Worm (Caenorhabditis elegans) whole organism, L2 larva: Measurements from ENCODE around the gene col-149.
A peak's percentile ranks its signal among the peaks of the same experiment; 100 is the strongest.

ENCODE experiments used
- C34F6.9 ChIP-seq: fragments of 150-350 bp; optimal IDR thresholded peaks from 2 replicates; lab custom pipeline; 2014; ENCODE audit warnings: missing biosample characterization, missing genetic modification characterization
- F13H6.1 ChIP-seq: sonication (generic microtip); optimal IDR thresholded peaks from 2 replicates; lab custom pipeline; 2016; ENCODE audit warnings: missing genetic modification characterization, missing compliant biosample characterization
- R02D3.7 ChIP-seq: fragments of 150-350 bp; optimal IDR thresholded peaks from 2 replicates; lab custom pipeline; 2014; ENCODE audit warnings: missing biosample characterization, missing genetic modification characterization
- Y55F3AM.14 ChIP-seq: fragments of 200-800 bp; sonication (Bioruptor generic); optimal IDR thresholded peaks from 2 replicates; lab custom pipeline; 2018; ENCODE audit warnings: mild to moderate bottlenecking, missing genetic modification characterization, missing compliant biosample characterization
- ZK546.5 ChIP-seq: sonication (generic microtip); optimal IDR thresholded peaks from 2 replicates; lab custom pipeline; 2017; ENCODE audit warnings: missing biosample characterization, missing genetic modification characterization
- alr-1 ChIP-seq: fragments of 150-350 bp; optimal IDR thresholded peaks from 2 replicates; lab custom pipeline; 2014; ENCODE audit warnings: missing biosample characterization, missing genetic modification characterization
- aly-2 ChIP-seq: fragments of 150-350 bp; optimal IDR thresholded peaks from 2 replicates; lab custom pipeline; 2014; ENCODE audit warnings: missing biosample characterization, missing genetic modification characterization
- ama-1 ChIP-seq: fragments of 150-350 bp; optimal IDR thresholded peaks from 2 replicates; lab custom pipeline; 2018; ENCODE audit warnings: inconsistent platforms
- ceh-82 ChIP-seq: fragments of 150-350 bp; optimal IDR thresholded peaks from 2 replicates; lab custom pipeline; 2014; ENCODE audit warnings: missing biosample characterization, missing genetic modification characterization
- dmd-4 ChIP-seq: sonication (generic microtip); optimal IDR thresholded peaks from 2 replicates; lab custom pipeline; 2017; ENCODE audit warnings: missing biosample characterization, missing genetic modification characterization
- egl-27 ChIP-seq: sonication (generic microtip); optimal IDR thresholded peaks from 3 replicates; lab custom pipeline; 2017; ENCODE audit warnings: missing biosample characterization, missing genetic modification reagents, missing genetic modification characterization
- elt-1 ChIP-seq: fragments of 150-350 bp; optimal IDR thresholded peaks from 2 replicates; lab custom pipeline; 2014; ENCODE audit warnings: missing biosample characterization, missing genetic modification characterization
- lin-11 ChIP-seq: fragments of 150-350 bp; sonication (generic microtip); optimal IDR thresholded peaks from 2 replicates; lab custom pipeline; 2014; ENCODE audit warnings: missing biosample characterization, missing genetic modification characterization, inconsistent platforms, mixed read lengths
- lin-13 ChIP-seq: fragments of 150-350 bp; optimal IDR thresholded peaks from 2 replicates; lab custom pipeline; 2014; ENCODE audit warnings: missing biosample characterization, missing genetic modification reagents, missing genetic modification characterization
- lin-39 ChIP-seq: fragments of 150-350 bp; optimal IDR thresholded peaks from 2 replicates; lab custom pipeline; 2014; ENCODE audit warnings: missing biosample characterization, missing genetic modification reagents, missing genetic modification characterization
- lsy-2 ChIP-seq, 2 experiments: fragments of 150-350 bp in 1 of 2; sonication (generic microtip) in 1 of 2; optimal IDR thresholded peaks; 2 replicates each; lab custom pipeline; 2014 to 2017; ENCODE audit warnings: missing biosample characterization in 2 of 2, missing genetic modification characterization in 2 of 2
- mab-5 ChIP-seq: fragments of 150-350 bp; optimal IDR thresholded peaks from 2 replicates; lab custom pipeline; 2014; ENCODE audit warnings: missing biosample characterization, missing genetic modification characterization
- mbf-1 ChIP-seq: sonication (generic microtip); optimal IDR thresholded peaks from 2 replicates; lab custom pipeline; 2017; ENCODE audit warnings: missing biosample characterization, missing genetic modification characterization
- mdl-1 ChIP-seq, 2 experiments: fragments of 150-350 bp in 1 of 2; sonication (generic microtip) in 1 of 2; optimal IDR thresholded peaks; 2 replicates each; lab custom pipeline; 2017; ENCODE audit warnings: missing biosample characterization in 2 of 2, missing genetic modification characterization in 2 of 2
- nhr-10 ChIP-seq: sonication (generic microtip); optimal IDR thresholded peaks from 2 replicates; lab custom pipeline; 2017; ENCODE audit warnings: missing biosample characterization, missing genetic modification characterization
- nhr-11 ChIP-seq: fragments of 150-350 bp; optimal IDR thresholded peaks from 2 replicates; lab custom pipeline; 2014; ENCODE audit warnings: missing biosample characterization, missing genetic modification characterization
- nhr-12 ChIP-seq: fragments of 150-350 bp; optimal IDR thresholded peaks from 2 replicates; lab custom pipeline; 2014; ENCODE audit warnings: missing biosample characterization, missing genetic modification characterization
- nhr-129 ChIP-seq: fragments of 150-350 bp; optimal IDR thresholded peaks from 2 replicates; lab custom pipeline; 2014; ENCODE audit warnings: missing biosample characterization, missing genetic modification characterization
- nhr-21 ChIP-seq: fragments of 150-350 bp; optimal IDR thresholded peaks from 2 replicates; lab custom pipeline; 2014; ENCODE audit warnings: missing biosample characterization, missing genetic modification characterization
- nhr-23 ChIP-seq: fragments of 150-350 bp; optimal IDR thresholded peaks from 2 replicates; lab custom pipeline; 2014; ENCODE audit warnings: missing biosample characterization, missing genetic modification reagents, missing genetic modification characterization
- nhr-237 ChIP-seq: fragments of 150-350 bp; optimal IDR thresholded peaks from 2 replicates; lab custom pipeline; 2014; ENCODE audit warnings: missing biosample characterization, missing genetic modification characterization
- nhr-25 ChIP-seq: fragments of 150-350 bp; sonication (generic microtip); optimal IDR thresholded peaks from 3 replicates; lab custom pipeline; 2014; ENCODE audit warnings: missing biosample characterization, missing genetic modification characterization
- nhr-6 ChIP-seq: fragments of 150-350 bp; optimal IDR thresholded peaks from 2 replicates; lab custom pipeline; 2014; ENCODE audit warnings: missing biosample characterization, missing genetic modification characterization
- peb-1 ChIP-seq: fragments of 150-350 bp; optimal IDR thresholded peaks from 2 replicates; lab custom pipeline; 2014; ENCODE audit warnings: missing biosample characterization, missing genetic modification characterization
- sem-4 ChIP-seq: fragments of 150-350 bp; optimal IDR thresholded peaks from 2 replicates; lab custom pipeline; 2014; ENCODE audit warnings: missing biosample characterization, missing genetic modification reagents, missing genetic modification characterization
- skn-1 ChIP-seq: sonication (generic microtip); optimal IDR thresholded peaks from 2 replicates; lab custom pipeline; 2017; ENCODE audit warnings: missing biosample characterization, missing genetic modification characterization
- sma-3 ChIP-seq: sonication (generic microtip); optimal IDR thresholded peaks from 2 replicates; lab custom pipeline; 2016; ENCODE audit warnings: missing genetic modification reagents, missing genetic modification characterization, missing compliant biosample characterization
- snpc-4 ChIP-seq: fragments of 150-350 bp; optimal IDR thresholded peaks from 2 replicates; lab custom pipeline; 2014; ENCODE audit warnings: missing biosample characterization, missing genetic modification characterization
- unc-39 ChIP-seq: fragments of 150-350 bp; optimal IDR thresholded peaks from 2 replicates; lab custom pipeline; 2014; ENCODE audit warnings: missing biosample characterization, missing genetic modification characterization
- unc-55 ChIP-seq: fragments of 150-350 bp; sonication (generic microtip); optimal IDR thresholded peaks from 3 replicates; lab custom pipeline; 2014; ENCODE audit warnings: missing biosample characterization, missing genetic modification reagents, missing genetic modification characterization
- zag-1 ChIP-seq: fragments of 150-350 bp; optimal IDR thresholded peaks from 2 replicates; lab custom pipeline; 2014; ENCODE audit warnings: missing biosample characterization, missing genetic modification characterization
- ztf-1 ChIP-seq: fragments of 200-800 bp; sonication (Bioruptor generic); conservative IDR thresholded peaks from 2 replicates; pipeline ENCODE4 v1.3.6; 2022; ENCODE audit warnings: missing genetic modification characterization, missing compliant biosample characterization
- ztf-11 ChIP-seq: sonication (generic microtip); optimal IDR thresholded peaks from 2 replicates; lab custom pipeline; 2017; ENCODE audit warnings: missing biosample characterization, missing genetic modification characterization

The col-149 gene

DNA sequence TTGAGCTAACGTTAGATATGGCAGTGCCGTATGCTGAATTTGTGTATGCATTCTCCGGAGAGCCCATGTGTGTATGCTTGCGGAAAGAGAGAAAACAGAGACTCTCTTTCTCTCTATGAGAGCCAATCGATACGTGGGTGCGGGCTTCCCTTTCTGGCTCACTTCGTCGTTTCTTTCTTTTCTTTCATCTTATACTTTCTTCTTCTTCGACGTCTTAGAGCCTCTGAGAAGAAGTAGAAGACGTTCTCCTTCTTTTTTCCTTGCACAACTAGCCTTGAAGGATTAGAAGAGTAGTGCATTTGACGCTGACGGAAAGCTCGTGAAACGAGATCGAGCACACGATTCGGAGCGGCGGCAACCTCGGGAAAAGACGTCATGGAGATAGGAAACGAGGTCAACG is 18.8 kb downstream of the col-149 start (continued):
- TF ChIP-seq ceh-82 (tag; lab: Kevin White, UChicago) (no peak), nhr-11 (tag; lab: Kevin White, UChicago) (no peak), egl-27 (tag; lab: Kevin White, UChicago) (peak; percentile 36), snpc-4 (peak; percentile 15), lin-13 (peak; percentile 40), R02D3.7 (tag; lab: Kevin White, UChicago) (no peak), unc-55 (GFP tag; lab: Kevin White, UChicago) (peak; percentile 87), sem-4 (tag; lab: Kevin White, UChicago) (no peak), C34F6.9 (tag; lab: Kevin White, UChicago) (peak; percentile 78), mbf-1 (tag; lab: Kevin White, UChicago) (no peak), lin-11 (peak; percentile 22), Y55F3AM.14 (peak; percentile 25), nhr-129 (tag; lab: Kevin White, UChicago) (peak; percentile 73), sma-3 (GFP tag; lab: Kevin White, UChicago) (no peak), ZK546.5 (tag; lab: Kevin White, UChicago) (no peak), nhr-237 (tag; lab: Kevin White, UChicago) (no peak), skn-1 (no peak), ztf-1 (GFP tag; lab: Robert Waterston, UW) (no peak)

DNA sequence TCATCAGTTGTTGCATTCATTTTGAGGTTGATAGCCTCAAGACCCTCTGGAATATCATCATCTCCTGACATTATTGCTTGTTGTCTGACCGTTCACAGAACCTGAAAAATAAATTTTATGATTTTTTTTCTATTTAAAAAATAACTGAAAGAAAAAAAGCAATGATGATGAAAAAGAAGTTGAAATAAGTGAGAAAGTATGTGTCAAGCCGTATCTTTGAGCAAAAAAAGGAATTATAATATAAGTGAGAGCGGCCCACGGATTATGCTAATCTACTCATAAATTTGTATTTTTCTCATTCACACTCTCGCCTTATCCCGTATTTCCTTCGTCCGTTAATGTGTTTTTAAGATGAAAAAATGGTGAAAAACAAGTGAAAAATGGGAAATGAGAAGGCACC is 22.5 kb downstream of the col-149 start, which contains the start of gene ric-4:
ric-4 (minus strand) TSS at position 101 of the 400 bp plus-strand sequence.
- TF ChIP-seq unc-55 (GFP tag; lab: Kevin White, UChicago) (no peak), nhr-25 (no peak), mbf-1 (tag; lab: Kevin White, UChicago) (no peak), alr-1 (no peak), lsy-2 (tag; optimal IDR thresholded peaks at IDR 0.05; lab: Kevin White, UChicago) (no peak), lin-13 (no peak), aly-2 (tag; lab: Kevin White, UChicago) (no peak), dmd-4 (tag; lab: Kevin White, UChicago) (no peak), nhr-129 (tag; lab: Kevin White, UChicago) (no peak), mab-5 (tag; lab: Kevin White, UChicago) (no peak), nhr-237 (tag; lab: Kevin White, UChicago) (no peak), lin-39 (tag; lab: Kevin White, UChicago) (no peak), peb-1 (tag; lab: Kevin White, UChicago) (no peak), unc-39 (no peak), sma-3 (GFP tag; lab: Kevin White, UChicago) (no peak), F13H6.1 (tag; lab: Kevin White, UChicago) (no peak), nhr-23 (no peak), elt-1 (tag; lab: Kevin White, UChicago) (no peak), mdl-1 (tag; optimal IDR thresholded peaks at IDR 0.05; lab: Kevin White, UChicago) (no peak), zag-1 (tag; lab: Kevin White, UChicago) (no peak)

DNA sequence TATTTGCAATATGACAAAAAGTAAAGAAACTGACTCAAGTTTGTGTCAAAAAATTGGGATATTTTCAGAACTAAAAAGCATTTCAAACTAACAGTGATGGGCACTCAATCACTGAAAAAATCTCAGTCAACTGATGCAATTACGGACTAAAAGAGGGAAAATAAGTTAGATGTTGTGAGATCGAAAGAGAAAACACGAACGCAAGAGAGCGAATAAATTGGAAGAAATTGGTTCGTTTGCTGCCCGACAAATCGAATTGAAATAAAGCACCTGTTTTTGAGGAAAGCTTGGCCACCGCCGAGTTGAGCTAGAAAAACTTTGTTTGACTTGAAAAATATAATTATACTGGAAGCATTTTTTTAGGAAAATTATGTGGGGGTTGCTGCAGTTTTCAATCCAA is 26.6 kb downstream of the col-149 start:
- TF ChIP-seq nhr-10 (tag; lab: Kevin White, UChicago) = no peak
- no peak for TF ChIP-seq nhr-12 (tag; lab: Kevin White, UChicago)
- TF ChIP-seq ceh-82 (tag; lab: Kevin White, UChicago) = no peak
- TF ChIP-seq snpc-4 = no peak
- TF ChIP-seq egl-27 (tag; lab: Kevin White, UChicago) = no peak
- TF ChIP-seq ama-1 = no peak
- no peak for TF ChIP-seq nhr-23
- TF ChIP-seq, all 48 proteins: peak for 0

DNA sequence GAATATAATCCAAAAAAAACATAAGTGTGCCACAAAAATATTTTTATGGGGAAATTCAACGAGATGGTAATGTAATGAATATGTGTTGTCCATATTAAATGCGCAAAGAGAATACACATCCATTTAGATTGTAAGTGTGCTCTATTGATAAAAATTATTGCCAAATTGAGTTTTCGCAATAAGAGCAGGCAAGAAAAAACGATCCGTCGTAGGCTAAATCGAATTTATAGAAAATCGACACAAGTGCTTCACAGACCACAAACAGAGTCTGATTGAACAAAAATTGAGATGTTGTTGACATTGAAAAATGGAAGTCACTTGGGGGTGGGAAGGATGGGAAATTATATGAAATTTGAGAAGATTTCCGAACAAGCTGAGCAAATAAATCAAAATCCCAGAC is 27.6 kb downstream of the col-149 start:
- TF ChIP-seq nhr-237 (tag; lab: Kevin White, UChicago) (no peak), egl-27 (tag; lab: Kevin White, UChicago) (no peak), mbf-1 (tag; lab: Kevin White, UChicago) (no peak), lin-11 (no peak), unc-39 (no peak), lsy-2 (tag; optimal IDR thresholded peaks at IDR 0.05; lab: Kevin White, UChicago) (no peak), dmd-4 (tag; lab: Kevin White, UChicago) (no peak), nhr-6 (no peak), nhr-10 (tag; lab: Kevin White, UChicago) (no peak), snpc-4 (no peak), alr-1 (no peak), ZK546.5 (tag; lab: Kevin White, UChicago) (no peak), mab-5 (tag; lab: Kevin White, UChicago) (no peak), nhr-21 (tag; lab: Kevin White, UChicago) (no peak), lin-13 (no peak), aly-2 (tag; lab: Kevin White, UChicago) (no peak), ama-1 (no peak), C34F6.9 (tag; lab: Kevin White, UChicago) (no peak), ztf-11 (no peak), unc-55 (GFP tag; lab: Kevin White, UChicago) (no peak)
